Worm (Caenorhabditis elegans) whole organism, late embryonic: ENCODE measurements around the gene nhr-172.
"Not testable (repeated sequence)": the region's sequence is repeated elsewhere in the genome, so short reads cannot be mapped to it uniquely, and the experiment has no call there.

Experiments
- C38D4.7 ChIP-seq: fragments of 200-800 bp; sonication (Bioruptor generic); optimal IDR thresholded peaks from 2 replicates; lab custom pipeline; 2018; ENCODE audit warnings: mild to moderate bottlenecking, missing genetic modification characterization, moderate library complexity, missing compliant biosample characterization
- K02D7.2 ChIP-seq: sonication (generic microtip); optimal IDR thresholded peaks from 2 replicates; lab custom pipeline; 2017; ENCODE audit warnings: mild to moderate bottlenecking, missing genetic modification characterization, missing compliant biosample characterization
- ama-1 ChIP-seq: fragments of 150-350 bp; optimal IDR thresholded peaks from 2 replicates; lab custom pipeline; 2014
- ceh-18 ChIP-seq: sonication (generic microtip); optimal IDR thresholded peaks from 2 replicates; lab custom pipeline; 2016; ENCODE audit warnings: missing genetic modification characterization, missing compliant biosample characterization
- ceh-2 ChIP-seq: sonication (generic microtip); optimal IDR thresholded peaks from 2 replicates; lab custom pipeline; 2016; ENCODE audit warnings: missing genotype, missing genetic modification characterization, missing compliant biosample characterization
- ceh-31 ChIP-seq: sonication (generic microtip); optimal IDR thresholded peaks from 2 replicates; lab custom pipeline; 2016; ENCODE audit warnings: missing genetic modification characterization, missing compliant biosample characterization
- ceh-45 ChIP-seq: fragments of 200-800 bp; sonication (Bioruptor generic); IDR thresholded peaks from 2 replicates; pipeline ENCODE4 v1.3.6; 2022; ENCODE audit warnings: missing genetic modification reagents, missing genetic modification characterization, missing compliant biosample characterization
- ceh-48 ChIP-seq: sonication (generic microtip); optimal IDR thresholded peaks from 2 replicates; lab custom pipeline; 2016; ENCODE audit warnings: missing genetic modification characterization, inconsistent platforms, missing compliant biosample characterization
- ceh-9 ChIP-seq: sonication (generic microtip); optimal IDR thresholded peaks from 2 replicates; lab custom pipeline; 2016; ENCODE audit warnings: mild to moderate bottlenecking, missing genetic modification characterization, inconsistent platforms, missing compliant biosample characterization
- che-1 ChIP-seq: sonication (generic microtip); optimal IDR thresholded peaks from 2 replicates; lab custom pipeline; 2016; ENCODE audit warnings: mild to moderate bottlenecking, missing genetic modification characterization, missing compliant biosample characterization
- dmd-4 ChIP-seq: sonication (generic microtip); optimal IDR thresholded peaks from 2 replicates; lab custom pipeline; 2016; ENCODE audit warnings: borderline replicate concordance, missing genetic modification characterization, missing compliant biosample characterization
- elt-2 ChIP-seq: sonication (generic microtip); optimal IDR thresholded peaks from 2 replicates; lab custom pipeline; 2016; ENCODE audit warnings: missing genetic modification reagents, missing genetic modification characterization, missing compliant biosample characterization
- elt-4 ChIP-seq: sonication (generic microtip); optimal IDR thresholded peaks from 2 replicates; lab custom pipeline; 2016; ENCODE audit warnings: missing genetic modification characterization, missing compliant biosample characterization
- ets-4 ChIP-seq: sonication (generic microtip); optimal IDR thresholded peaks from 2 replicates; lab custom pipeline; 2016; ENCODE audit warnings: missing genetic modification characterization, missing compliant biosample characterization
- gmeb-2 ChIP-seq: sonication (generic microtip); optimal IDR thresholded peaks from 2 replicates; lab custom pipeline; 2016; ENCODE audit warnings: missing genetic modification characterization, inconsistent platforms, missing compliant biosample characterization
- hlh-30 ChIP-seq: sonication (generic microtip); optimal IDR thresholded peaks from 2 replicates; lab custom pipeline; 2017; ENCODE audit warnings: antibody characterized with exemption, missing genetic modification characterization, missing compliant biosample characterization; ENCODE audit not compliant: insufficient read depth
- hlh-6 ChIP-seq: sonication (generic microtip); optimal IDR thresholded peaks from 2 replicates; lab custom pipeline; 2016; ENCODE audit warnings: missing genotype, missing genetic modification characterization, missing compliant biosample characterization
- hlh-8 ChIP-seq: sonication (generic microtip); optimal IDR thresholded peaks from 2 replicates; lab custom pipeline; 2016; ENCODE audit warnings: missing genotype, missing genetic modification characterization, missing compliant biosample characterization
- lim-6 ChIP-seq: sonication (generic microtip); optimal IDR thresholded peaks from 2 replicates; lab custom pipeline; 2016; ENCODE audit warnings: missing genetic modification characterization, missing compliant biosample characterization
- lin-11 ChIP-seq: fragments of 200-800 bp; sonication (Bioruptor generic); optimal IDR thresholded peaks from 2 replicates; lab custom pipeline; 2018; ENCODE audit warnings: mild to moderate bottlenecking, missing genetic modification characterization, missing compliant biosample characterization
- madf-2 ChIP-seq: sonication (generic microtip); optimal IDR thresholded peaks from 2 replicates; lab custom pipeline; 2017; ENCODE audit warnings: missing genetic modification characterization, missing compliant biosample characterization
- mec-3 ChIP-seq: sonication (generic microtip); optimal IDR thresholded peaks from 2 replicates; lab custom pipeline; 2016; ENCODE audit warnings: borderline replicate concordance, missing genetic modification characterization, missing compliant biosample characterization
- pha-2 ChIP-seq: sonication (generic microtip); optimal IDR thresholded peaks from 2 replicates; lab custom pipeline; 2017; ENCODE audit warnings: mild to moderate bottlenecking, missing genetic modification characterization, missing compliant biosample characterization
- pha-4 ChIP-seq: fragments of 150-350 bp; optimal IDR thresholded peaks from 2 replicates; lab custom pipeline; 2018; ENCODE audit warnings: missing biosample characterization, missing genetic modification reagents, missing genetic modification characterization
- pqm-1 ChIP-seq: sonication (generic microtip); optimal IDR thresholded peaks from 2 replicates; lab custom pipeline; 2016; ENCODE audit warnings: missing genetic modification characterization, missing compliant biosample characterization
- pros-1 ChIP-seq: fragments of 150-350 bp; optimal IDR thresholded peaks from 2 replicates; lab custom pipeline; 2014; ENCODE audit warnings: missing biosample characterization, missing genetic modification reagents, missing genetic modification characterization
- sox-2 ChIP-seq: fragments of 200-800 bp; sonication (Bioruptor generic); IDR thresholded peaks from 2 replicates; pipeline ENCODE4 v1.3.6; 2022; ENCODE audit warnings: missing genetic modification reagents, missing genetic modification characterization, missing compliant biosample characterization
- sox-4 ChIP-seq: sonication (generic microtip); optimal IDR thresholded peaks from 2 replicates; lab custom pipeline; 2017; ENCODE audit warnings: mild to moderate bottlenecking, missing genetic modification characterization, inconsistent platforms, missing compliant biosample characterization
- syd-9 ChIP-seq: sonication (generic microtip); optimal IDR thresholded peaks from 2 replicates; lab custom pipeline; 2016; ENCODE audit warnings: mild to moderate bottlenecking, missing genetic modification characterization, moderate library complexity, missing compliant biosample characterization
- tbx-2 ChIP-seq: sonication (generic microtip); optimal IDR thresholded peaks from 2 replicates; lab custom pipeline; 2016; ENCODE audit warnings: missing genetic modification characterization, missing compliant biosample characterization
- unc-3 ChIP-seq, 2 experiments: fragments of 200-800 bp in 1 of 2; sonication (Bioruptor generic) in 1 of 2; sonication (generic microtip) in 1 of 2; conservative IDR thresholded peaks in 1 of 2; optimal IDR thresholded peaks in 1 of 2; 2 replicates each; pipeline versions ENCODE4 v1.3.6 to Lab custom; 2016 to 2022; ENCODE audit warnings: missing compliant biosample characterization in 2 of 2, missing genetic modification characterization in 2 of 2, missing genetic modification reagents in 1 of 2
- unc-55 ChIP-seq: sonication (generic microtip); optimal IDR thresholded peaks from 2 replicates; lab custom pipeline; 2017; ENCODE audit warnings: missing biosample characterization, missing genetic modification reagents, missing genetic modification characterization
- ztf-16 ChIP-seq: sonication (generic microtip); optimal IDR thresholded peaks from 2 replicates; lab custom pipeline; 2017; ENCODE audit warnings: missing genetic modification characterization, missing compliant biosample characterization

nhr-172 gene

DNA sequence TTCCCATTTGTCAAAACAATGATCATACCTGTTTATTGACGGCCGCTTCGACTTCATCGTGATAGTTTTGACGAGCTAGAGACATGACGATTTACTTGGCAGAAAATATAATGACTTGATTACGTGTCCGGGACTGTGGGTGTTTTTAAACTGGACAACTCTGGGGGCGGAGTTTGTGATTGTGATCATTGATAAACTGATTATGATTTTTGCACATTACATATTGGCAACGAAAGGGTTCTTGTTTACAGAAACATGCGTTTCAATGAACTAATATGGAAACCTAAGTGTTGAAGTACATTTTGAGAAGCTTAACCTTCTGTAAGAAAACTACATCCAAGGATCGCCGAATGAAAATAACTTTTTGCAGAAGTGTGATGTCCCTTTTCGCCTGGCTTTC, 38.7 kb downstream of the nhr-172 start, which contains the start of gene ftn-1:
ftn-1 (minus strand) TSS at position 101 of the 400 bp plus-strand sequence.
- TF ChIP-seq ceh-48 (no peak), mec-3 (tag; lab: Kevin White, UChicago) (no peak), hlh-8 (tag; lab: Kevin White, UChicago) (no peak), ama-1 (lab: Kevin White, UChicago) (no peak), pqm-1 (tag; lab: Kevin White, UChicago) (no peak), unc-55 (GFP tag; lab: Kevin White, UChicago) (no peak), madf-2 (tag; lab: Kevin White, UChicago) (no peak), sox-4 (tag; lab: Kevin White, UChicago) (no peak), ets-4 (tag; lab: Kevin White, UChicago) (no peak), lin-11 (tag; lab: Kevin White, UChicago) (no peak)

DNA sequence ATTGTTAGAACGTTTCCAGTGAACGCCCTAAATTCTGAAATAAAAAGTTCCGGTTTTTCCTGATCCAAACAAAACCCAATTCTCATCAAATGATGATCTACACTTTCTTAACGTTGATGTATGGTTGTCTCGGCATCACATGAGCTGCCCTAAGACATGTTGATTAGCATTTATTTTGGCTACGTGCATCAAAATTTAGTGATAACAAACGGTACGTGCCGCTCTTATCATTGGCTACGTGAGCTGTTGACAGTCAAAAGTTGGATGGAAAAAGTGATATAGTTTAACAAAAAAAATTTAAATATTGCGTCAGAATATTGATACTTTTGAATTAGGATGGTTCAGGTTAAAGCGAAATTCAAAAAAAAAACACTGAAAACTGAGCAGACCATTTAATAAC, 39.2 kb downstream of the nhr-172 start:
- TF ChIP-seq ztf-16 (tag; lab: Kevin White, UChicago) (no peak), elt-2 (peak; percentile 72), pha-4 (tag; lab: Kevin White, UChicago) (no peak)

DNA sequence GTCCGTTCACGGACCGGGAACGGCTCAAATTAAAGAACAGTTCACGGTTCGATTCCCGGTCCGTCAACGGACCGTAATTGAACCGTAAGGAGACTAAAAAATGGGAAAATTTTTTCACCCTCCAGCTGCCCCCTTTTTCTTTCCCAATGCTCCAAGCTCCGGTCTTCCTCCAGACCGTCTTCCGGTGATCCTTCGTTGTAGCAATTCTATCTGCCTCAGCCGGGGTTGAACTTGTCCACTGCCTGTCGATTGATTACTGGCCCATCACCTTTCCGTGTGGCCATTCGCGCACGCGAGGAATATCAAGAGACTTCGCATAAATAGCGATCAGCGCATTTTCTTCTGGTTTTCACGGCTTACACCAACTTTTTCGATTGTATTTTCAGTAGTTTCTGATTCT, 39.7 kb downstream of the nhr-172 start:
- TF ChIP-seq che-1 (tag; lab: Kevin White, UChicago) (peak; percentile 15), unc-3 (GFP tag; conservative IDR thresholded peaks at IDR 0.05; lab: Robert Waterston, UW) (0 out of 2 replicates have a peak, but pooled peaks have one; percentile 25)
- not testable (repeated sequence) for TF ChIP-seq unc-3 (tag; optimal IDR thresholded peaks at IDR 0.05; lab: Kevin White, UChicago)

DNA sequence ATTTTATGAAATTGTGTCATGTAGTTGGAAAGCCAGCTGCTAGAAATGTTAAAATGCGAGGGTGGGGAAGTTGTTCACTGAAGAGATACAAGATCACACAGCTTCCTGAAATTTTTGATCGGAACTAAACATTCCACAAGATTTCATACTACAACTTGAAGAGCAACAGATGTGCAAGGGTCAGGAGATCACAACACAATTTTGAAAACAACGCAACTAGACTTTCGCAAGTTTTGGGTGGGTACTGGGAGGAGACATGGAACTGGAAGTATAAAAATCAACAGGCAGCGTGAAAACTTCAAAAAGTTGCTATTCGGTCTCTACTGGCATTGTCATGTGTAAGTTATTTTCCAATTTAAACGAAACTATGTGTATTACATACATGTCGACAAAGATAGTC, 43.0 kb downstream of the nhr-172 start, which contains the start of gene F19F10.3:
F19F10.3 (plus strand) TSS at position 301 of the 400 bp plus-strand sequence.
- no peak for TF ChIP-seq gmeb-2
- TF ChIP-seq sox-2 = no peak
- no peak for TF ChIP-seq ceh-18 (tag; lab: Kevin White, UChicago)
- TF ChIP-seq lim-6 (tag; lab: Kevin White, UChicago) = no peak
- no peak for TF ChIP-seq hlh-6 (tag; lab: Kevin White, UChicago)
- TF ChIP-seq pros-1 (tag; lab: Kevin White, UChicago) = no peak
- no peak for TF ChIP-seq ceh-9
- TF ChIP-seq hlh-30 (tag; lab: Kevin White, UChicago) = no peak
- TF ChIP-seq pqm-1 (tag; lab: Kevin White, UChicago) = no peak
- TF ChIP-seq ceh-31 = no peak

ce11 chrV:7553873-7554362, 45.1 kb downstream of the nhr-172 start, which contains the start of gene ttr-10:
TSS of gene ttr-10 (minus strand) at chrV:7553923.
- TF ChIP-seq pros-1 (tag; lab: Kevin White, UChicago) (no peak), pha-2 (tag; lab: Kevin White, UChicago) (no peak), C38D4.7 (GFP tag; lab: Kevin White, UChicago) (no peak), ceh-45 (no peak), lim-6 (tag; lab: Kevin White, UChicago) (no peak), K02D7.2 (tag; lab: Kevin White, UChicago) (no peak), dmd-4 (no peak), ceh-18 (tag; lab: Kevin White, UChicago) (no peak), ceh-2 (tag; lab: Kevin White, UChicago) (no peak), ets-4 (tag; lab: Kevin White, UChicago) (no peak), syd-9 (tag; lab: Kevin White, UChicago) (no peak), tbx-2 (no peak), elt-4 (tag; lab: Kevin White, UChicago) (no peak), che-1 (tag; lab: Kevin White, UChicago) (no peak)
- TF ChIP-seq, all 69 proteins: peak for 0
